Worm (Caenorhabditis elegans) whole organism, early embryonic: ENCODE measurements around the gene C01G10.1.

Experiments
- B0310.2 ChIP-seq: sonication (generic microtip); optimal IDR thresholded peaks from 2 replicates; lab custom pipeline; 2016; ENCODE audit warnings: mild to moderate bottlenecking, missing genetic modification characterization, missing compliant biosample characterization
- aly-1 ChIP-seq: sonication (generic microtip); optimal IDR thresholded peaks from 2 replicates; lab custom pipeline; 2016; ENCODE audit warnings: missing genetic modification characterization, missing compliant biosample characterization
- ama-1 ChIP-seq: fragments of 150-350 bp; optimal IDR thresholded peaks from 2 replicates; lab custom pipeline; 2014
- ceh-36 ChIP-seq: sonication (generic microtip); optimal IDR thresholded peaks from 2 replicates; lab custom pipeline; 2016; ENCODE audit warnings: missing genetic modification characterization, inconsistent platforms, missing compliant biosample characterization
- flt-1 ChIP-seq: fragments of 200-800 bp; sonication (Bioruptor generic); IDR thresholded peaks from 2 replicates; pipeline ENCODE4 v1.3.6; 2022; ENCODE audit warnings: missing genetic modification characterization, missing compliant biosample characterization
- hmg-4 ChIP-seq: fragments of 200-800 bp; sonication (Bioruptor generic); optimal IDR thresholded peaks from 2 replicates; lab custom pipeline; 2018; ENCODE audit warnings: mild to moderate bottlenecking, missing genetic modification characterization, missing compliant biosample characterization
- hnd-1 ChIP-seq: sonication (generic microtip); optimal IDR thresholded peaks from 2 replicates; lab custom pipeline; 2016; ENCODE audit warnings: missing genetic modification characterization, missing compliant biosample characterization
- pes-1 ChIP-seq: fragments of 200-800 bp; sonication (Bioruptor generic); IDR thresholded peaks from 2 replicates; pipeline ENCODE4 v1.3.6; 2022; ENCODE audit warnings: missing genetic modification reagents, missing genetic modification characterization, missing compliant biosample characterization
- scrt-1 ChIP-seq: fragments of 200-800 bp; sonication (Bioruptor generic); IDR thresholded peaks from 2 replicates; pipeline ENCODE4 v1.3.6; 2022; ENCODE audit warnings: missing genetic modification characterization, missing compliant biosample characterization
- sea-1 ChIP-seq: fragments of 200-800 bp; sonication (Bioruptor generic); conservative IDR thresholded peaks from 2 replicates; pipeline ENCODE4 v1.3.6; 2022; ENCODE audit warnings: missing genetic modification characterization, missing compliant biosample characterization
- tra-4 ChIP-seq: sonication (generic microtip); optimal IDR thresholded peaks from 2 replicates; lab custom pipeline; 2017; ENCODE audit warnings: missing genetic modification characterization, missing compliant biosample characterization

DNA sequence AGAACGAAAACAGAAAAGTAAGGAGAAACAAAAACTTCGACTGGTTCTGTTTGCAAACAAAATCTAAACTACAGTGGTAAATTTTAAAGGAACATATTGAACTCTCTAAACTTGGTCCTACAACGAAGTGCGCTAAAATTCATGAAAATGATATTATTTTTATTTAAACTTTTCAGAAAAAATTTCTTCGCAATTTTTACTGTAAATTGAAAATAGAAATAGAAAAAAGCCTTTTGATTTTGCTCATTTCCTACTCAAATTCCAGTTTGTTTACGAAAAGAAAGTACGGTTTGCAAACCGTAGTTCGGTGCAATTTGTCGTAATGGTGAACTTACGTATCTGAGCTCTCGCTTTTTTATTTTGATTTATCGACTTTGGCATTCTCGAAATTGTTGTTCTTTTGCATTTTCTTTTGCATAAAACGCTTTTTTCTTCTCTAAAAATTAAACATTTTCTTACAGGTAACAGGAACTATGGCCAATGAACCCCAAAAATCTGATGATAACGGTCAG is 33.7 kb upstream of the C01G10.1 start, which contains the start of gene otub-1:
- TF ChIP-seq flt-1 (GFP tag; lab: Robert Waterston, UW), result no peak
- no peak for TF ChIP-seq ama-1
- TF ChIP-seq aly-1 (tag; lab: Kevin White, UChicago), result no peak
- no peak for TF ChIP-seq sea-1
- TF ChIP-seq hmg-4 (GFP tag; lab: Kevin White, UChicago), result no peak
- no peak for TF ChIP-seq tra-4 (tag; lab: Kevin White, UChicago)
- TF ChIP-seq scrt-1, result no peak
- no peak for TF ChIP-seq ceh-36 (tag; lab: Kevin White, UChicago)
- TF ChIP-seq hnd-1 (tag; lab: Kevin White, UChicago), result no peak
- TF ChIP-seq pes-1, result no peak
- no peak for TF ChIP-seq B0310.2 (tag; lab: Kevin White, UChicago)
